Worm (Caenorhabditis elegans): ENCODE measurements around the gene larp-1.

Gene larp-1

DNA sequence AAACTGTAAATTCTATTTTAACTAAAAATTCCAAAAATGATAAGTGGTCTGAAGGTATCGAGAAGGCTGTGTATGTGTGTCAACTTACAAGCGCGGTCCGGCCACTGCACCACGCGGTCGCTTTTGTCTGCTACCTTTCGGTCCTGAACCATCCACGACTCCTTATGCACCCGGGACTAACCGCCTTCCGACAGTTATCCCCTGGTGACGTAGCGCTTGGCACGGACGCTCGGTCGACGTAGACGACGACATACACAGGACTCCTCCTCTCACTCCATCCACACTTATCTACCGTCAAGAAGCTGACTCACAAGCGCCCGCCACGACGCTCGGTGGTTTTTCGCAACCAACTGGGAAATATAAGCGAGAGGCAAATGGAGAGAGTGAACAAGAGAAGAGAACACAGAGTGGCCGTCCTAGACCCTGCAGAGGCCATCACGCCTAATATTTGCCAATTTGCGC lies 14.0 kb upstream of the larp-1 start (continued):
- TF ChIP-seq sup-37 (GFP tag; optimal IDR thresholded peaks at IDR 0.05) (peak; percentile 83), sox-4 (tag; optimal IDR thresholded peaks at IDR 0.05) (peak; percentile 74), zip-4 (GFP tag; optimal IDR thresholded peaks at IDR 0.05) (peak; percentile 51), nhr-85 (tag) (peak; percentile 79), elt-3 (tag; optimal IDR thresholded peaks at IDR 0.05) (peak in 1 of 6 experiments; percentile 16), jun-1 (tag; optimal IDR thresholded peaks at IDR 0.05) (peak; percentile 77), irx-1 (tag; optimal IDR thresholded peaks at IDR 0.05) (peak; percentile 31), swsn-7 (tag; optimal IDR thresholded peaks at IDR 0.05) (peak; percentile 79), ceh-88 (GFP tag; IDR thresholded peaks at IDR 0.05) (peak; percentile 58), dpl-1 (GFP tag; optimal IDR thresholded peaks at IDR 0.05) (peak; percentile 15 to 29 (median 28)), lir-3 (tag; optimal IDR thresholded peaks at IDR 0.05; ENCODE audit: poor library complexity) (peak; percentile 55), dsc-1 (tag; optimal IDR thresholded peaks at IDR 0.05) (peak; percentile 80), C16A3.4 (tag; optimal IDR thresholded peaks at IDR 0.05) (peak; percentile 55), unc-86 (tag; optimal IDR thresholded peaks at IDR 0.05) (peak; percentile 45), lsy-2 (tag; optimal IDR thresholded peaks at IDR 0.05) (peak; percentile 43 to 79), skn-1 (tag; optimal IDR thresholded peaks at IDR 0.05) (peak; percentile 16), fos-1 (tag; optimal IDR thresholded peaks at IDR 0.05) (peak; percentile 41), tbx-2 (tag; optimal IDR thresholded peaks at IDR 0.05) (peak; percentile 71), rnt-1 (tag; optimal IDR thresholded peaks at IDR 0.05) (peak; percentile 58), elt-2 (tag; optimal IDR thresholded peaks at IDR 0.05) (peak; percentile 57), efl-3 (GFP tag; optimal IDR thresholded peaks at IDR 0.05) (peak; percentile 33), ztf-11 (tag; optimal IDR thresholded peaks at IDR 0.05) (peak in 1 of 2 experiments; percentile 71), lin-14 (GFP tag; optimal IDR thresholded peaks at IDR 0.05) (peak; percentile 78)

DNA sequence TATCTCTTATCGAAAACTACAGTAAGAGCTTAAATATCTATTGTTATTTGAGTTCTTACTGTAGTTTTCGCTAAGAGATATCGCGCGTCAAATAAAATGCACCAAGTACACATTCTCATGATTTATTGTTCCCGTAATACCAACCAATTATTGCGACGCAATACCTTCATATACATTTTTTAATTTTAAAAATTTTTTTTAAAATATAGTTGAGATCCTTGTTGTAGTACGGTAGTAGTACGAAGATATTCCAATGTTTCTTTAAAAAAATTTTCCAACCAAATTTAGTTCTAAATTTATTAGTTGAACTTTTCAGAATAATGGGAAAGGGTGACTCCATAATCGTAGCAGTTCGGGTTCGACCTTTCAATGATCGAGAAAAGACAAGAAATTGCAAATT lies 13.2 kb upstream of the larp-1 start, which contains the start of gene klp-6:
Gene klp-6 (plus strand): TSS at position 301 of the 400 bp plus-strand sequence.
- TF ChIP-seq aha-1 (tag; optimal IDR thresholded peaks at IDR 0.05) (no peak), nhr-237 (tag; optimal IDR thresholded peaks at IDR 0.05) (no peak), pqm-1 (tag; optimal IDR thresholded peaks at IDR 0.05) (no peak), xbp-1 (tag; optimal IDR thresholded peaks at IDR 0.05) (no peak), ets-5 (GFP tag; IDR thresholded peaks at IDR 0.05) (no peak), unc-130 (tag; optimal IDR thresholded peaks at IDR 0.05) (no peak), lsy-2 (tag; optimal IDR thresholded peaks at IDR 0.05) (no peak), alr-1 (tag; optimal IDR thresholded peaks at IDR 0.05; ENCODE audit: borderline replicate concordance) (no peak), nhr-71 (tag; optimal IDR thresholded peaks at IDR 0.05) (no peak), ceh-8 (GFP tag; optimal IDR thresholded peaks at IDR 0.05) (no peak), nhr-11 (tag; optimal IDR thresholded peaks at IDR 0.05) (no peak), isw-1 (GFP tag; IDR thresholded peaks at IDR 0.05) (no peak), Y116A8C.19 (tag; optimal IDR thresholded peaks at IDR 0.05; ENCODE audit: borderline replicate concordance) (no peak), sox-4 (tag; optimal IDR thresholded peaks at IDR 0.05) (no peak), ceh-82 (tag; optimal IDR thresholded peaks at IDR 0.05) (no peak), lin-39 (tag; optimal IDR thresholded peaks at IDR 0.05) (no peak), ces-1 (GFP tag; optimal IDR thresholded peaks at IDR 0.05) (no peak), lin-35 (GFP tag; optimal IDR thresholded peaks at IDR 0.05) (no peak)

DNA sequence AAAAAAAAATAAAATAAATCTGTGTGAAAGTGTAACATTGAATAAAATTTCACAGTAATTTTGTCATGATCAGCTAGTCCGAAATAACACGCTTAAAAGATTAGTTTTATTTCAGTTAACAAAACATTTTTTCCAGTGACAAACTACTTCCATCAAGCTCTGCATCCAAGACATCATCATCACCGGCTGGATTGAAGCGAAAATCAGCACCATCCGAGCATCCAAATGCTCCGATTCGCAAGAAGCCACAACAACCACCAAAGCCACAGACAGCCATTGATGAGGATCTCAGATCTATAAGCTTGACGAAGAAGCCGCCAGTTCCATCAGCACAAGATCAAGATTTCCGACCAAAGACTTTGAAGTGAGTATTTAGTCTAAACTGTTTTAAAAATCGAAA lies 9.8 kb upstream of the larp-1 start:
- TF ChIP-seq ceh-90 (tag; optimal IDR thresholded peaks at IDR 0.05) (no peak), snpc-4 (tag; optimal IDR thresholded peaks at IDR 0.05) (no peak), lin-35 (GFP tag; optimal IDR thresholded peaks at IDR 0.05) (no peak), unc-98 (GFP tag; IDR thresholded peaks at IDR 0.05) (no peak), egl-13 (tag; optimal IDR thresholded peaks at IDR 0.05) (no peak), nhr-12 (tag; optimal IDR thresholded peaks at IDR 0.05) (no peak), hlh-4 (tag; optimal IDR thresholded peaks at IDR 0.05) (no peak), nhr-84 (tag; optimal IDR thresholded peaks at IDR 0.05) (no peak), efl-3 (GFP tag; optimal IDR thresholded peaks at IDR 0.05) (no peak), C34B4.2 (tag; optimal IDR thresholded peaks at IDR 0.05) (no peak), nhr-11 (tag; optimal IDR thresholded peaks at IDR 0.05) (no peak), blmp-1 (tag; optimal IDR thresholded peaks at IDR 0.05) (no peak), fkh-10 (GFP tag; optimal IDR thresholded peaks at IDR 0.05) (no peak), nhr-20 (tag; optimal IDR thresholded peaks at IDR 0.05) (no peak)

Measured in whole organism, L1 larva.